Worm (Caenorhabditis elegans): ENCODE results near the gene ceh-58.

DNA sequence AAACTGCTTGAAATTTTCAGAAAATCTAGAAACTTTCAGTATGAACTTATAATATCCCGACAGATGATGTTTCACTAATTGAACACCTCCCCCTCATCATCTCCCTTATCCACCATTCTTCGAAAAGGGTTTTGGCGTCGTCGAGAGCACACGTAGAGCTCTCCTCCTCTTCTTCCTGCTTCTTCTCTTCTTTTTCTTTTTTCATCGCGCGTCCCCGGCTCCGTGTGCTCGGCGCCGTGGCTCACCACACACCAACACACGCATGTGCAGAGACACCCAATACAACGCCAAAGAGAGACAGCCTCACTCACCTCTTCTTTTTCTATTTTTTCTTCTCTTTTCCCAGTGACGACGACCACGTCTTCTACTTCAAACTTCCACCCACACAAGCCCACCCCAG lies 10.1 kb upstream of the ceh-58 start:
- TF ChIP-seq R02D3.7 (tag; optimal IDR thresholded peaks at IDR 0.05), result no peak
- TF ChIP-seq lin-39 (tag; optimal IDR thresholded peaks at IDR 0.05), result no peak
- TF ChIP-seq unc-39 (tag; optimal IDR thresholded peaks at IDR 0.05), result no peak
- TF ChIP-seq ZK546.5 (tag; optimal IDR thresholded peaks at IDR 0.05), result no peak
- no peak for TF ChIP-seq egl-27 (tag; optimal IDR thresholded peaks at IDR 0.05)
- no peak for TF ChIP-seq snpc-4 (tag; optimal IDR thresholded peaks at IDR 0.05)
- no peak for TF ChIP-seq nhr-11 (tag; optimal IDR thresholded peaks at IDR 0.05)
- no peak for TF ChIP-seq elt-3 (tag; optimal IDR thresholded peaks at IDR 0.05)
